Worm (Caenorhabditis elegans) whole organism, L1 larva: ENCODE results near the gene srh-141.

Source experiments
- C16A3.4 ChIP-seq: fragments of 150-350 bp; optimal IDR thresholded peaks from 2 replicates; lab custom pipeline; 2014; ENCODE audit warnings: missing biosample characterization, missing genetic modification characterization
- C34B4.2 ChIP-seq: sonication (generic microtip); optimal IDR thresholded peaks from 2 replicates; lab custom pipeline; 2017; ENCODE audit warnings: mild to moderate bottlenecking, missing genetic modification characterization, missing compliant biosample characterization
- F16B12.6 ChIP-seq: fragments of 150-350 bp; optimal IDR thresholded peaks from 2 replicates; lab custom pipeline; 2014; ENCODE audit warnings: missing biosample characterization, missing genetic modification characterization
- ama-1 ChIP-seq: fragments of 150-350 bp; optimal IDR thresholded peaks from 2 replicates; lab custom pipeline; 2014
- blmp-1 ChIP-seq: fragments of 150-350 bp; optimal IDR thresholded peaks from 2 replicates; lab custom pipeline; 2014; ENCODE audit warnings: missing biosample characterization, missing genetic modification characterization
- ceh-88 ChIP-seq: fragments of 200-800 bp; sonication (Bioruptor generic); IDR thresholded peaks from 2 replicates; pipeline ENCODE4 v1.3.6; 2022; ENCODE audit warnings: missing genetic modification characterization, missing compliant biosample characterization
- ceh-90 ChIP-seq: sonication (generic microtip); optimal IDR thresholded peaks from 2 replicates; lab custom pipeline; 2016; ENCODE audit warnings: missing genetic modification characterization, missing compliant biosample characterization
- dsc-1 ChIP-seq: sonication (generic microtip); optimal IDR thresholded peaks from 2 replicates; lab custom pipeline; 2016; ENCODE audit warnings: mild to moderate bottlenecking, missing genetic modification characterization, missing compliant biosample characterization
- egl-13 ChIP-seq: sonication (generic microtip); optimal IDR thresholded peaks from 2 replicates; lab custom pipeline; 2016; ENCODE audit warnings: missing genotype, missing genetic modification reagents, missing genetic modification characterization, missing compliant biosample characterization
- fkh-4 ChIP-seq: sonication (generic microtip); optimal IDR thresholded peaks from 2 replicates; lab custom pipeline; 2016; ENCODE audit warnings: missing compliant biosample characterization, missing genetic modification characterization, borderline replicate concordance
- hlh-17 ChIP-seq: fragments of 200-800 bp; sonication (Bioruptor generic); optimal IDR thresholded peaks from 2 replicates; lab custom pipeline; 2018; ENCODE audit warnings: missing genetic modification characterization, mild to moderate bottlenecking, missing compliant biosample characterization, moderate library complexity, borderline replicate concordance
- hlh-4 ChIP-seq: sonication (generic microtip); optimal IDR thresholded peaks from 2 replicates; lab custom pipeline; 2016; ENCODE audit warnings: mild to moderate bottlenecking, missing genetic modification characterization, missing compliant biosample characterization
- lin-13 ChIP-seq: fragments of 150-350 bp; optimal IDR thresholded peaks from 2 replicates; lab custom pipeline; 2014; ENCODE audit warnings: missing biosample characterization, missing genetic modification reagents, missing genetic modification characterization
- lin-14 ChIP-seq: fragments of 200-800 bp; sonication (Bioruptor generic); optimal IDR thresholded peaks from 2 replicates; lab custom pipeline; 2018; ENCODE audit warnings: mild to moderate bottlenecking, missing genetic modification characterization, moderate library complexity, missing compliant biosample characterization
- lin-15B ChIP-seq: fragments of 150-350 bp; sonication (generic microtip); optimal IDR thresholded peaks from 3 replicates; lab custom pipeline; 2014; ENCODE audit warnings: missing biosample characterization, missing genetic modification characterization
- lin-35 ChIP-seq, 2 experiments: fragments of 150-350 bp; optimal IDR thresholded peaks; 2 replicates each; lab custom pipeline; 2014; ENCODE audit warnings: missing biosample characterization in 2 of 2, missing genetic modification characterization in 2 of 2, missing genetic modification reagents in 2 of 2
- lin-39 ChIP-seq: fragments of 150-350 bp; optimal IDR thresholded peaks from 2 replicates; lab custom pipeline; 2014; ENCODE audit warnings: missing biosample characterization, missing genetic modification reagents, missing genetic modification characterization
- lir-3 ChIP-seq: sonication (generic microtip); optimal IDR thresholded peaks from 2 replicates; lab custom pipeline; 2016; ENCODE audit warnings: mild to moderate bottlenecking, missing genetic modification characterization, moderate library complexity, missing compliant biosample characterization; ENCODE audit not compliant: poor library complexity
- mep-1 ChIP-seq: fragments of 150-350 bp; optimal IDR thresholded peaks from 2 replicates; lab custom pipeline; 2014; ENCODE audit warnings: missing biosample characterization, missing genetic modification characterization
- nhr-11 ChIP-seq: fragments of 150-350 bp; optimal IDR thresholded peaks from 2 replicates; lab custom pipeline; 2014; ENCODE audit warnings: missing biosample characterization, missing genetic modification characterization
- nhr-71 ChIP-seq: sonication (generic microtip); optimal IDR thresholded peaks from 2 replicates; lab custom pipeline; 2016; ENCODE audit warnings: mild to moderate bottlenecking, missing genetic modification characterization, moderate library complexity, missing compliant biosample characterization
- nhr-77 ChIP-seq: fragments of 150-350 bp; optimal IDR thresholded peaks from 2 replicates; lab custom pipeline; 2014; ENCODE audit warnings: missing biosample characterization, missing genetic modification characterization
- nhr-84 ChIP-seq: sonication (generic microtip); optimal IDR thresholded peaks from 2 replicates; lab custom pipeline; 2017; ENCODE audit warnings: missing biosample characterization, missing genetic modification characterization
- pax-3 ChIP-seq: fragments of 200-800 bp; sonication (Bioruptor generic); optimal IDR thresholded peaks from 2 replicates; lab custom pipeline; 2018; ENCODE audit warnings: mild to moderate bottlenecking, missing genetic modification characterization, moderate library complexity, missing compliant biosample characterization
- rnt-1 ChIP-seq: sonication (generic microtip); optimal IDR thresholded peaks from 2 replicates; lab custom pipeline; 2016; ENCODE audit warnings: mild to moderate bottlenecking, missing genetic modification characterization, moderate library complexity, missing compliant biosample characterization
- skn-1 ChIP-seq: fragments of 150-350 bp; optimal IDR thresholded peaks from 2 replicates; lab custom pipeline; 2014; ENCODE audit warnings: missing biosample characterization, missing genetic modification characterization
- snpc-4 ChIP-seq: fragments of 150-350 bp; optimal IDR thresholded peaks from 2 replicates; lab custom pipeline; 2014; ENCODE audit warnings: missing biosample characterization, missing genetic modification characterization
- sup-37 ChIP-seq: fragments of 200-800 bp; sonication (Bioruptor generic); optimal IDR thresholded peaks from 2 replicates; lab custom pipeline; 2018; ENCODE audit warnings: mild to moderate bottlenecking, missing genetic modification characterization, missing compliant biosample characterization
- swsn-7 ChIP-seq: sonication (generic microtip); optimal IDR thresholded peaks from 2 replicates; lab custom pipeline; 2016; ENCODE audit warnings: missing genetic modification characterization, missing compliant biosample characterization
- tlp-1 ChIP-seq: fragments of 150-350 bp; optimal IDR thresholded peaks from 2 replicates; lab custom pipeline; 2014; ENCODE audit warnings: missing biosample characterization, missing genetic modification characterization
- unc-130 ChIP-seq: fragments of 150-350 bp; optimal IDR thresholded peaks from 2 replicates; lab custom pipeline; 2017; ENCODE audit warnings: missing biosample characterization, missing genetic modification characterization, inconsistent platforms
- unc-30 ChIP-seq: sonication (generic microtip); optimal IDR thresholded peaks from 2 replicates; lab custom pipeline; 2017; ENCODE audit warnings: missing biosample characterization, missing genetic modification characterization
- unc-62 ChIP-seq: fragments of 150-350 bp; optimal IDR thresholded peaks from 2 replicates; lab custom pipeline; 2014; ENCODE audit warnings: missing biosample characterization, missing genetic modification reagents, missing genetic modification characterization
- vab-15 ChIP-seq: sonication (generic microtip); optimal IDR thresholded peaks from 2 replicates; lab custom pipeline; 2017; ENCODE audit warnings: missing genotype, mild to moderate bottlenecking, missing genetic modification characterization, missing compliant biosample characterization
- ztf-11 ChIP-seq, 2 experiments: sonication (generic microtip); optimal IDR thresholded peaks; 2 replicates each; lab custom pipeline; 2016 to 2017; ENCODE audit warnings: missing genetic modification characterization in 2 of 2, missing biosample characterization in 1 of 2, missing compliant biosample characterization in 1 of 2
- ztf-4 ChIP-seq: fragments of 150-350 bp; optimal IDR thresholded peaks from 2 replicates; lab custom pipeline; 2014; ENCODE audit warnings: missing biosample characterization, missing genetic modification characterization

Gene srh-141

DNA sequence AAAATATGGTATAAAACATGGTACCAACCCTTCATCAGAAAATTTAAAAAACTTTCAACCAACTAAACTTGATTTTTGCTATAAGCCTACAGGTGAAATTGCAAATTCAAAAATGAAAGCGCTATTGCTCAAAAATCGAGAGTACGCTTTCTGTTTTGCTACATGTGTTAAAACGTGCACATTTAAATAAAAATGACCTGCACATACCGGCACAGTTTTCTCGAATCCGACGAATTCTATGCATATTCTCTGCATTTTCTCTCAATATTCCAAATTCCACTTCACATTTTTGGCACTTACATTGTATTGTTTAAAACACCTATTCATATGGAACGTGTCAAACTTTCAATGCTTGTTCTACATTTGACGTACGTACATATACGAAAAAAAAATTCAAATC, 33.2 kb upstream of the srh-141 start, which contains the start of gene srh-145:
TSS of gene srh-145 (plus strand) at position 193 of the 400 bp plus-strand sequence.
- TF ChIP-seq nhr-84 (no peak), fkh-4 (tag; lab: Kevin White, UChicago) (no peak), unc-130 (tag; lab: Kevin White, UChicago) (no peak), mep-1 (tag; lab: Kevin White, UChicago) (no peak), lir-3 (tag; lab: Kevin White, UChicago) (no peak), lin-15B (no peak), egl-13 (tag; lab: Kevin White, UChicago) (no peak), ztf-11 (tag; optimal IDR thresholded peaks at IDR 0.05; lab: Kevin White, UChicago) (no peak)
- TF ChIP-seq, all 84 proteins: peak for 0

DNA sequence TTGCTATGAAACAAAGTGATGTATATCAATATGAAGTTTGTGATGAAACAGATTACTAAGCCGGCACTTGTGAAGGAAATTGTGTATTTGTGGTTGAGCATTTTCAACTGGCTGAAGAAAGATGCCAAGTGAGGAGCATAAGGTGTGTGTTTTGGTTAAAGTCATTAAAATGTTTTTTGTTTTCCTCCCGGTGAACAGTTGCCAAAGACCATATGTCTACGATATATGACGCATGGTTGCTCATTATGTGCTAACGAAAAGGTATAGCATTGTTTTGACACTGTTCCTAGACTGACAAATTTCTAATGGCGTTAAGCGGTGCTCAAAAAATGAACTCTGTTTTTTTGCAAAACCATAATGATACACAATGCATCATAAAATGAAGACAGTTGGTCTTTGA, 26.7 kb upstream of the srh-141 start, which contains the start of gene str-55:
TSS of gene str-55 (minus strand) at position 101 of the 400 bp plus-strand sequence.
- no peak for TF ChIP-seq swsn-7
- no peak for TF ChIP-seq lin-14 (GFP tag; lab: Kevin White, UChicago)
- no peak for TF ChIP-seq hlh-4 (tag; lab: Kevin White, UChicago)
- TF ChIP-seq hlh-17 (GFP tag; lab: Kevin White, UChicago) = no peak
- TF ChIP-seq nhr-71 (tag; lab: Kevin White, UChicago) = no peak
- no peak for TF ChIP-seq C34B4.2
- TF ChIP-seq rnt-1 (tag; lab: Kevin White, UChicago) = no peak

DNA sequence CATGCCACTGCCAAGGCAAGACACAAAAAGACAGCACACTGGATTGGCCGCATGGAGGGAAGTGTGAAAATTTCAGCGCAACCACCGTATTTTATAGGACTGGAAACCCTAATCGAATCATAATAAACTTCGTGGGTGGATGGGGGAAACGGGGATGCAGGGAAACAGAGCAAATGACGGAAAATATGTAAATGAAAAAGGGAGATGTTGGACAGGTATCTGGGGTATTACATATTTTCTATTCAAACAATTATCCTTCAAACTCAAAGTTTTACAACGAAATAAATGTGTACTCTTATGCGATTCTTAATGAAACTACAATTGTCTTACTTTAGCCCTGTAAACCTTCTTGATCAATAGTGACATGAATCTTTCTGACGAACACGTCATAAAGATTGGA, 24.0 kb upstream of the srh-141 start, which contains the start of gene F26D2.16:
TSS of gene F26D2.16 (minus strand) at position 101 of the 400 bp plus-strand sequence.
- TF ChIP-seq C16A3.4 (tag; lab: Kevin White, UChicago) = no peak
- TF ChIP-seq dsc-1 (tag; lab: Kevin White, UChicago) = no peak
- TF ChIP-seq skn-1 = no peak
- no peak for TF ChIP-seq lin-35 (GFP tag; optimal IDR thresholded peaks at IDR 0.05; lab: Kevin White, UChicago)
- no peak for TF ChIP-seq lin-13 (GFP tag; lab: Kevin White, UChicago)
- no peak for TF ChIP-seq nhr-71 (tag; lab: Kevin White, UChicago)
- TF ChIP-seq nhr-77 = no peak
- TF ChIP-seq ceh-90 = no peak
- no peak for TF ChIP-seq unc-30 (tag; lab: Kevin White, UChicago)
- TF ChIP-seq vab-15 (tag; lab: Kevin White, UChicago) = no peak
- no peak for TF ChIP-seq lin-14 (GFP tag; lab: Kevin White, UChicago)
- no peak for TF ChIP-seq pax-3
- TF ChIP-seq blmp-1 (tag; lab: Kevin White, UChicago) = no peak

DNA sequence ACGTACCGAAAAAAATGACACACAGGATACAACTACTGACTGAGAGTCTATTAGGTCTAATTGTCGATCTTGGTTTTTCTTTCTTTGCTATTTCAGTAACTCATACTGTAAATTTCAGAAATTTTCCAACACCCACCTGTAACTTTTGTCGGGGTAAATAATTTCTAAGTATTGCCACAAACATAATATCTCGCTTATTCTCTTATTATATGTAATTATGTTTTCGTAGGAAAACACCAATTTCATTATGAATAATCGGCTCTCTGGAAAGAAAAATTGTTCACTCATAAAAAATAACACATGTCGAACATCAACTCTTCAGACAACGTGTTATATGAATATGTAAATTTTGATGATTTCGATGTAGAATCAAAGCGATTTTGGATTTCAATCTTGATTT, 23.0 kb upstream of the srh-141 start, which contains the start of gene srw-48:
TSS of gene srw-48 (plus strand) at position 301 of the 400 bp plus-strand sequence.
- no peak for TF ChIP-seq nhr-11 (tag; lab: Kevin White, UChicago)
- no peak for TF ChIP-seq ztf-4
- no peak for TF ChIP-seq ceh-88 (GFP tag; lab: Robert Waterston, UW)
- TF ChIP-seq C16A3.4 (tag; lab: Kevin White, UChicago) = no peak
- no peak for TF ChIP-seq ama-1
- no peak for TF ChIP-seq lin-13 (GFP tag; lab: Kevin White, UChicago)
- no peak for TF ChIP-seq sup-37 (GFP tag; lab: Kevin White, UChicago)
- no peak for TF ChIP-seq hlh-4 (tag; lab: Kevin White, UChicago)
- no peak for TF ChIP-seq lin-39 (tag; lab: Kevin White, UChicago)
- no peak for TF ChIP-seq lin-35 (GFP tag; optimal IDR thresholded peaks at IDR 0.05; lab: Kevin White, UChicago)
- TF ChIP-seq snpc-4 (tag; lab: Kevin White, UChicago) = no peak
- TF ChIP-seq nhr-84 = no peak
- TF ChIP-seq unc-62 (GFP tag; lab: Kevin White, UChicago) = no peak
- TF ChIP-seq tlp-1 (tag; lab: Kevin White, UChicago) = no peak
- no peak for TF ChIP-seq F16B12.6
